Fruit fly (Drosophila melanogaster) whole organism, embryonic: Measurements from ENCODE around the gene Npc2f.

ENCODE experiments used
- Adf1 ChIP-seq: fragments of 200-800 bp; sonication (Bioruptor generic); IDR thresholded peaks from 2 replicates; pipeline ENCODE4 v1.3.6; 2022; ENCODE audit warnings: missing biosample characterization, missing genetic modification characterization
- Atf3 ChIP-seq: fragments of 200-800 bp; sonication (Bioruptor generic); optimal IDR thresholded peaks from 3 replicates; lab custom pipeline; 2016; ENCODE audit warnings: missing biosample characterization, missing genetic modification characterization
- CG10462 ChIP-seq: fragments of 200-800 bp; sonication (Bioruptor generic); optimal IDR thresholded peaks from 2 replicates; lab custom pipeline; 2016; ENCODE audit warnings: missing biosample characterization, missing genetic modification characterization
- CG11504 ChIP-seq: fragments of 200-800 bp; sonication (Bioruptor generic); optimal IDR thresholded peaks from 3 replicates; lab custom pipeline; 2019; ENCODE audit warnings: missing biosample characterization, mild to moderate bottlenecking, missing genetic modification characterization, moderate library complexity
- CG12942 ChIP-seq: fragments of 200-800 bp; sonication (Bioruptor generic); optimal IDR thresholded peaks from 3 replicates; lab custom pipeline; 2016; ENCODE audit warnings: missing biosample characterization, missing genetic modification characterization
- CG14860 ChIP-seq: fragments of 200-800 bp; sonication (Bioruptor generic); IDR thresholded peaks from 3 replicates; pipeline ENCODE4 v1.3.6; 2022; ENCODE audit warnings: missing biosample characterization, missing genetic modification characterization; ENCODE audit not compliant: partially characterized antibody
- CG15073 ChIP-seq: fragments of 200-800 bp; sonication (Bioruptor generic); optimal IDR thresholded peaks from 2 replicates; lab custom pipeline; 2016; ENCODE audit warnings: missing biosample characterization, missing genetic modification characterization
- CG16863 ChIP-seq: fragments of 200-800 bp; sonication (Bioruptor generic); optimal IDR thresholded peaks from 3 replicates; lab custom pipeline; 2016; ENCODE audit warnings: missing biosample characterization, missing genetic modification characterization
- CG17359 ChIP-seq: fragments of 200-800 bp; sonication (Bioruptor generic); optimal IDR thresholded peaks from 3 replicates; lab custom pipeline; 2018; ENCODE audit warnings: missing biosample characterization, mild to moderate bottlenecking, missing genetic modification characterization, moderate library complexity
- CG18262 ChIP-seq: fragments of 200-800 bp; optimal IDR thresholded peaks from 3 replicates; lab custom pipeline; 2019; ENCODE audit warnings: missing biosample characterization, mild to moderate bottlenecking, missing genetic modification characterization, moderate library complexity
- CG3847 ChIP-seq: fragments of 200-800 bp; sonication (Bioruptor generic); IDR thresholded peaks from 2 replicates; pipeline ENCODE4 v1.3.6; 2022; ENCODE audit warnings: missing biosample characterization, missing genetic modification characterization
- CG4424 ChIP-seq: fragments of 200-800 bp; sonication (Bioruptor generic); optimal IDR thresholded peaks from 3 replicates; lab custom pipeline; 2016; ENCODE audit warnings: missing biosample characterization, missing genetic modification characterization
- CG4820 ChIP-seq: fragments of 200-800 bp; sonication (Bioruptor generic); optimal IDR thresholded peaks from 3 replicates; lab custom pipeline; 2016; ENCODE audit warnings: missing biosample characterization, missing genetic modification characterization
- CG5953 ChIP-seq: fragments of 200-800 bp; sonication (Bioruptor generic); IDR thresholded peaks from 2 replicates; pipeline ENCODE4 v1.3.6; 2022; ENCODE audit warnings: missing biosample characterization, missing genetic modification characterization
- CG6654 ChIP-seq: fragments of 200-800 bp; sonication (Bioruptor generic); optimal IDR thresholded peaks from 2 replicates; lab custom pipeline; 2017; ENCODE audit warnings: missing biosample characterization, mild to moderate bottlenecking, missing genetic modification characterization
- CG8388 ChIP-seq: fragments of 200-800 bp; sonication (Bioruptor generic); optimal IDR thresholded peaks from 2 replicates; lab custom pipeline; 2019; ENCODE audit warnings: missing biosample characterization, mild to moderate bottlenecking, missing genetic modification characterization, moderate library complexity
- CG8765 ChIP-seq: fragments of 200-800 bp; sonication (Bioruptor generic); IDR thresholded peaks from 2 replicates; pipeline ENCODE4 v1.3.6; 2022; ENCODE audit warnings: missing biosample characterization, missing genetic modification characterization
- Doc2 ChIP-seq: fragments of 200-800 bp; sonication (Bioruptor generic); IDR thresholded peaks from 2 replicates; pipeline ENCODE4 v1.3.6; 2022; ENCODE audit warnings: missing biosample characterization, missing genetic modification characterization
- Doc3 ChIP-seq: fragments of 200-800 bp; sonication (Bioruptor generic); IDR thresholded peaks from 3 replicates; pipeline ENCODE4 v1.3.6; 2022; ENCODE audit warnings: missing biosample characterization, missing genetic modification characterization; ENCODE audit not compliant: partially characterized antibody
- Drgx ChIP-seq: fragments of 200-800 bp; sonication (Bioruptor generic); IDR thresholded peaks from 2 replicates; pipeline ENCODE4 v1.3.6; 2022; ENCODE audit warnings: missing biosample characterization, missing genetic modification characterization
- Fer2 ChIP-seq: fragments of 200-800 bp; sonication (Bioruptor generic); optimal IDR thresholded peaks from 2 replicates; lab custom pipeline; 2018; ENCODE audit warnings: missing biosample characterization, mild to moderate bottlenecking, missing genetic modification characterization, moderate library complexity
- HLHmδ ChIP-seq: fragments of 200-800 bp; sonication (Bioruptor generic); optimal IDR thresholded peaks from 2 replicates; lab custom pipeline; 2018; ENCODE audit warnings: missing biosample characterization, mild to moderate bottlenecking, missing genetic modification characterization, moderate library complexity
- Hmx ChIP-seq: fragments of 200-800 bp; sonication (Bioruptor generic); optimal IDR thresholded peaks from 2 replicates; lab custom pipeline; 2016; ENCODE audit warnings: missing biosample characterization, missing genetic modification characterization
- Lim3 ChIP-seq: fragments of 200-800 bp; sonication (Bioruptor generic); IDR thresholded peaks from 2 replicates; pipeline ENCODE4 v1.3.6; 2022; ENCODE audit warnings: missing biosample characterization, missing genetic modification characterization
- Lpt ChIP-seq: fragments of >200 bp; optimal IDR thresholded peaks from 2 replicates; lab custom pipeline; 2018; ENCODE audit warnings: missing biosample characterization, missing genetic modification characterization
- Mes4 ChIP-seq: fragments of 200-800 bp; sonication (Bioruptor generic); optimal IDR thresholded peaks from 2 replicates; lab custom pipeline; 2016; ENCODE audit warnings: missing biosample characterization, missing genetic modification characterization
- NC2α ChIP-seq: fragments of 200-800 bp; sonication (Bioruptor generic); optimal IDR thresholded peaks from 2 replicates; lab custom pipeline; 2016; ENCODE audit warnings: missing biosample characterization, missing genetic modification characterization
- Nf-YB ChIP-seq: fragments of 200-800 bp; sonication (Bioruptor generic); optimal IDR thresholded peaks from 3 replicates; lab custom pipeline; 2019; ENCODE audit warnings: missing biosample characterization, mild to moderate bottlenecking, missing genetic modification characterization, moderate library complexity
- NfI ChIP-seq: fragments of 200-800 bp; sonication (Bioruptor generic); optimal IDR thresholded peaks from 3 replicates; lab custom pipeline; 2018; ENCODE audit warnings: missing biosample characterization, mild to moderate bottlenecking, missing genetic modification characterization, moderate library complexity
- Oaz ChIP-seq: fragments of 200-800 bp; sonication (Bioruptor generic); IDR thresholded peaks from 2 replicates; pipeline ENCODE4 v1.3.6; 2022; ENCODE audit warnings: missing biosample characterization, missing genetic modification characterization
- Rx ChIP-seq: fragments of 200-800 bp; sonication (Bioruptor generic); IDR thresholded peaks from 2 replicates; pipeline ENCODE4 v1.3.6; 2022; ENCODE audit warnings: missing biosample characterization, missing genetic modification characterization
- Sry-β ChIP-seq: fragments of 200-800 bp; sonication (Bioruptor generic); optimal IDR thresholded peaks from 2 replicates; lab custom pipeline; 2018; ENCODE audit warnings: missing biosample characterization, mild to moderate bottlenecking, missing genetic modification characterization, moderate library complexity
- Ssrp ChIP-seq: fragments of 200-800 bp; sonication (Bioruptor generic); optimal IDR thresholded peaks from 2 replicates; lab custom pipeline; 2018; ENCODE audit warnings: missing biosample characterization, mild to moderate bottlenecking, missing genetic modification characterization, moderate library complexity
- Usf ChIP-seq: fragments of 200-800 bp; sonication (Bioruptor generic); optimal IDR thresholded peaks from 2 replicates; lab custom pipeline; 2017; ENCODE audit warnings: missing genotype, missing biosample characterization, missing genetic modification characterization
- YL-1 ChIP-seq: fragments of 200-800 bp; sonication (Bioruptor generic); optimal IDR thresholded peaks from 3 replicates; lab custom pipeline; 2017; ENCODE audit warnings: missing biosample characterization, mild to moderate bottlenecking, missing genetic modification characterization
- ac ChIP-seq: fragments of 200-800 bp; sonication (Bioruptor generic); optimal IDR thresholded peaks from 3 replicates; lab custom pipeline; 2017; ENCODE audit warnings: missing biosample characterization, mild to moderate bottlenecking, missing genetic modification characterization
- crol ChIP-seq: fragments of 200-800 bp; sonication (Bioruptor generic); IDR thresholded peaks from 2 replicates; pipeline ENCODE4 v1.3.6; 2022; ENCODE audit warnings: missing biosample characterization, missing genetic modification characterization
- dysf ChIP-seq: fragments of 200-800 bp; sonication (Bioruptor generic); IDR thresholded peaks from 3 replicates; pipeline ENCODE4 v1.3.6; 2022; ENCODE audit warnings: missing biosample characterization, missing genetic modification characterization
- fd96Cb ChIP-seq: fragments of 200-800 bp; sonication (Bioruptor generic); optimal IDR thresholded peaks from 2 replicates; lab custom pipeline; 2018; ENCODE audit warnings: missing biosample characterization, mild to moderate bottlenecking, missing genetic modification characterization, moderate library complexity
- gfzf ChIP-seq: fragments of 200-800 bp; sonication (Bioruptor generic); optimal IDR thresholded peaks from 2 replicates; lab custom pipeline; 2016; ENCODE audit warnings: missing biosample characterization, mild to moderate bottlenecking, missing genetic modification characterization, moderate library complexity
- lola ChIP-seq, 3 experiments: fragments of >200 bp in 2 of 3; fragments of 200-800 bp in 1 of 3; sonication (Bioruptor generic) in 1 of 3; optimal IDR thresholded peaks; 2 replicates each; lab custom pipeline; 2017 to 2019; ENCODE audit warnings: missing biosample characterization in 3 of 3, missing genetic modification characterization in 3 of 3, mild to moderate bottlenecking in 1 of 3, moderate library complexity in 1 of 3
- luna ChIP-seq: fragments of 200-800 bp; sonication (Bioruptor generic); optimal IDR thresholded peaks from 2 replicates; lab custom pipeline; 2016; ENCODE audit warnings: missing biosample characterization, missing genetic modification characterization
- maf-S ChIP-seq: fragments of 200-800 bp; sonication (Bioruptor generic); optimal IDR thresholded peaks from 2 replicates; lab custom pipeline; 2016; ENCODE audit warnings: missing biosample characterization, missing genetic modification characterization
- pb ChIP-seq: fragments of 200-800 bp; sonication (Bioruptor generic); optimal IDR thresholded peaks from 3 replicates; lab custom pipeline; 2016; ENCODE audit warnings: missing biosample characterization, missing genetic modification characterization
- pfk ChIP-seq: fragments of 200-800 bp; sonication (Bioruptor generic); optimal IDR thresholded peaks from 2 replicates; lab custom pipeline; 2018; ENCODE audit warnings: missing biosample characterization, mild to moderate bottlenecking, missing genetic modification characterization, moderate library complexity
- sc ChIP-seq, 3 experiments: fragments of >200 bp in 2 of 3; fragments of 200-800 bp in 1 of 3; sonication (Bioruptor generic) in 1 of 3; optimal IDR thresholded peaks; 2 replicates in 2 of 3; 3 replicates in 1 of 3; lab custom pipeline; 2017; ENCODE audit warnings: mild to moderate bottlenecking in 1 of 3, missing biosample characterization in 1 of 3, missing genetic modification characterization in 1 of 3, missing genetic modification reagents in 1 of 3
- schlank ChIP-seq: fragments of 200-800 bp; sonication (Bioruptor generic); optimal IDR thresholded peaks from 2 replicates; lab custom pipeline; 2018; ENCODE audit warnings: missing biosample characterization, mild to moderate bottlenecking, missing genetic modification characterization
- sim ChIP-seq: fragments of 200-800 bp; sonication (Bioruptor generic); IDR thresholded peaks from 2 replicates; pipeline ENCODE4 v1.3.6; 2022; ENCODE audit warnings: missing biosample characterization, missing genetic modification characterization
- sisA ChIP-seq: fragments of 200-800 bp; sonication (Bioruptor generic); IDR thresholded peaks from 2 replicates; pipeline ENCODE4 v1.3.6; 2022; ENCODE audit warnings: missing biosample characterization, missing genetic modification characterization
- twi ChIP-seq: fragments of 200-800 bp; optimal IDR thresholded peaks from 2 replicates; lab custom pipeline; 2019; ENCODE audit warnings: missing biosample characterization, mild to moderate bottlenecking, missing genetic modification characterization, moderate library complexity
- z ChIP-seq: fragments of 200-800 bp; sonication (Bioruptor generic); IDR thresholded peaks from 3 replicates; pipeline ENCODE4 v1.3.6; 2022; ENCODE audit warnings: missing biosample characterization, missing genetic modification characterization
- zen2 ChIP-seq: fragments of 200-800 bp; sonication (Bioruptor generic); IDR thresholded peaks from 3 replicates; pipeline ENCODE4 v1.3.6; 2022; ENCODE audit warnings: missing biosample characterization, missing genetic modification characterization; ENCODE audit not compliant: partially characterized antibody

Gene Npc2f

dm6 chr3R:24148838-24149237 lies 11.1 kb downstream of the Npc2f start, which contains the start of gene Slimp:
Gene Slimp, minus strand, starts transcription at chr3R:24148967.
- TF ChIP-seq CG12942 (no peak), CG17359 (peak; percentile 2), sim (GFP tag; lab: Robert Waterston, UW) (no peak), Ssrp (tag; lab: Kevin White, UChicago) (no peak), Mes4 (no peak), luna (GFP tag; lab: Kevin White, UChicago) (no peak), CG8388 (GFP tag; lab: Kevin White, UChicago) (peak; percentile 5), CG5953 (no peak), CG10462 (GFP tag; lab: Kevin White, UChicago) (no peak), Doc3 (GFP tag; lab: Robert Waterston, UW) (no peak), Hmx (no peak), CG3847 (GFP tag; lab: Robert Waterston, UW) (peak; percentile 5; the same call in 1 of the 2 replicates), CG16863 (GFP tag; lab: Kevin White, UChicago) (no peak), sc (optimal IDR thresholded peaks at IDR 0.05; lab: Kevin White, UChicago) (no peak), sc (GFP tag; optimal IDR thresholded peaks at IDR 0.05; lab: Kevin White, UChicago) (no peak), CG4424 (no peak), YL-1 (GFP tag; lab: Kevin White, UChicago) (no peak), Lpt (GFP tag; lab: Kevin White, UChicago) (no peak), Drgx (no peak), CG11504 (tag; lab: Kevin White, UChicago) (peak; percentile 33), Atf3 (GFP tag; lab: Kevin White, UChicago) (no peak), dysf (no peak), Doc2 (GFP tag; lab: Robert Waterston, UW) (no peak), z (no peak), HLHmδ (GFP tag; lab: Kevin White, UChicago) (no peak), CG8765 (GFP tag; lab: Robert Waterston, UW) (no peak), maf-S (GFP tag; lab: Kevin White, UChicago) (no peak), schlank (tag; lab: Kevin White, UChicago) (no peak), Oaz (GFP tag; lab: Robert Waterston, UW) (no peak), zen2 (no peak), CG6654 (GFP tag; lab: Kevin White, UChicago) (no peak), Nf-YB (GFP tag; lab: Kevin White, UChicago) (no peak), ac (GFP tag; lab: Kevin White, UChicago) (no peak), Sry-β (GFP tag; lab: Kevin White, UChicago) (no peak), pb (no peak), CG4820 (GFP tag; lab: Kevin White, UChicago) (no peak), Fer2 (tag; lab: Kevin White, UChicago) (no peak), NC2α (GFP tag; lab: Kevin White, UChicago) (no peak), CG18262 (peak; percentile 10), Usf (no peak), CG14860 (GFP tag; lab: Robert Waterston, UW) (no peak), twi (no peak), NfI (no peak), lola (GFP tag; optimal IDR thresholded peaks at IDR 0.05; lab: Kevin White, UChicago) (peak in 1 of 3 experiments; percentile 31), fd96Cb (tag; lab: Kevin White, UChicago) (no peak), Adf1 (GFP tag; lab: Robert Waterston, UW) (no peak), gfzf (GFP tag; lab: Kevin White, UChicago) (no peak), pfk (GFP tag; lab: Kevin White, UChicago) (no peak), sisA (GFP tag; lab: Robert Waterston, UW) (no peak; the same call in 1 of the 2 replicates), CG15073 (no peak), Lim3 (GFP tag; lab: Robert Waterston, UW) (no peak), Rx (GFP tag; lab: Robert Waterston, UW) (no peak), crol (no peak)
